Fruit fly (Drosophila melanogaster) whole organism, wandering third instar larva: ENCODE measurements around the gene Sfp24Bd.

Source experiments
- dl ChIP-seq, 2 experiments: fragments of 175-275, 200-275 bp in 1 of 2; fragments of 200-275 bp in 1 of 2; sonication (Bioruptor generic); optimal IDR thresholded peaks; lab custom pipeline; 2018; ENCODE audit warnings: mild to moderate bottlenecking in 2 of 2, missing biosample characterization in 2 of 2, missing genetic modification characterization in 2 of 2, moderate library complexity in 2 of 2; ENCODE audit not compliant: partially characterized antibody in 2 of 2, insufficient read depth in 1 of 2
- psq ChIP-seq: fragments of 200-800 bp; sonication (Bioruptor generic); optimal IDR thresholded peaks from 3 replicates; lab custom pipeline; 2017; ENCODE audit warnings: missing biosample characterization, mild to moderate bottlenecking, missing genetic modification characterization, moderate library complexity
- usp ChIP-seq: fragments of >200 bp; optimal IDR thresholded peaks from 2 replicates; lab custom pipeline; 2017; ENCODE audit warnings: missing biosample characterization, missing genetic modification characterization

DNA sequence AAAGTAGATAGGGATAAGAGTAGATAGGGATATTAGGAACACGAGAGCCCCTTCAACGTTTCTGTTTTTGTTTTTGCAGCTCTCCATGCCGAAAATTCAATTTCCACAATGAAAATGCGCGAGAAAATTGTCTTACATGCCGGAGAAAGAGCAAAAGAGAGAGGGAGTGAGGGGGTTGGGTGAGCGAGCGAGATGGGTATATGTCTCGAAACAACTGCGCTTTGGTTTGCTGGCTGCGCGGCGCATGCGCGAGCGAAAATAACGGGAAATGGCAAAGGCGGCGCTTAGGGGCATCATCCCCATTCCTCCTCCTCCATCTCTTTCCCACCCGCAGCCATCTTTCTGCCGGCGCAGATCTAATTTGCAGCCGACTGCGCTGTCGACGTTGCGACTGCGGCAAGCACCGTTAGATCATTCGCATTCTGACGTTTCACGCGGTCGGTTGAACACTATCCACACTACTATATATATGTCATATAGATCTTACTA lies 6.6 kb downstream of the Sfp24Bd start, which contains the start of gene Drgx:
- TF ChIP-seq psq (no peak), usp (GFP tag; lab: Kevin White, UChicago) (no peak), dl (GFP tag; optimal IDR thresholded peaks at IDR 0.05; lab: Kevin White, UChicago; ENCODE audit: insufficient read depth in 1 of 2, partially characterized antibody in 2 of 2) (peak in 1 of 2 experiments; percentile 29)
